Worm (Caenorhabditis elegans) whole organism, L2 larva: ENCODE data around the gene R07E4.3.

ENCODE experiments used
- C34F6.9 ChIP-seq: fragments of 150-350 bp; optimal IDR thresholded peaks from 2 replicates; lab custom pipeline; 2014; ENCODE audit warnings: missing biosample characterization, missing genetic modification characterization
- F13H6.1 ChIP-seq: sonication (generic microtip); optimal IDR thresholded peaks from 2 replicates; lab custom pipeline; 2016; ENCODE audit warnings: missing genetic modification characterization, missing compliant biosample characterization
- R02D3.7 ChIP-seq: fragments of 150-350 bp; optimal IDR thresholded peaks from 2 replicates; lab custom pipeline; 2014; ENCODE audit warnings: missing biosample characterization, missing genetic modification characterization
- Y55F3AM.14 ChIP-seq: fragments of 200-800 bp; sonication (Bioruptor generic); optimal IDR thresholded peaks from 2 replicates; lab custom pipeline; 2018; ENCODE audit warnings: mild to moderate bottlenecking, missing genetic modification characterization, missing compliant biosample characterization
- ZK546.5 ChIP-seq: sonication (generic microtip); optimal IDR thresholded peaks from 2 replicates; lab custom pipeline; 2017; ENCODE audit warnings: missing biosample characterization, missing genetic modification characterization
- alr-1 ChIP-seq: fragments of 150-350 bp; optimal IDR thresholded peaks from 2 replicates; lab custom pipeline; 2014; ENCODE audit warnings: missing biosample characterization, missing genetic modification characterization
- aly-2 ChIP-seq: fragments of 150-350 bp; optimal IDR thresholded peaks from 2 replicates; lab custom pipeline; 2014; ENCODE audit warnings: missing biosample characterization, missing genetic modification characterization
- ama-1 ChIP-seq: fragments of 150-350 bp; optimal IDR thresholded peaks from 2 replicates; lab custom pipeline; 2018; ENCODE audit warnings: inconsistent platforms
- blmp-1 ChIP-seq: sonication (generic microtip); optimal IDR thresholded peaks from 2 replicates; lab custom pipeline; 2017; ENCODE audit warnings: missing genetic modification characterization, mild to moderate bottlenecking, missing compliant biosample characterization, antibody characterized with exemption, moderate library complexity; ENCODE audit not compliant: insufficient read depth
- ceh-16 ChIP-seq: fragments of 150-350 bp; optimal IDR thresholded peaks from 2 replicates; lab custom pipeline; 2014; ENCODE audit warnings: missing biosample characterization, missing genetic modification characterization
- ceh-82 ChIP-seq: fragments of 150-350 bp; optimal IDR thresholded peaks from 2 replicates; lab custom pipeline; 2014; ENCODE audit warnings: missing biosample characterization, missing genetic modification characterization
- crh-2 ChIP-seq: sonication (generic microtip); optimal IDR thresholded peaks from 2 replicates; lab custom pipeline; 2017; ENCODE audit warnings: missing biosample characterization, missing genetic modification characterization
- dmd-4 ChIP-seq: sonication (generic microtip); optimal IDR thresholded peaks from 2 replicates; lab custom pipeline; 2017; ENCODE audit warnings: missing biosample characterization, missing genetic modification characterization
- egl-27 ChIP-seq: sonication (generic microtip); optimal IDR thresholded peaks from 3 replicates; lab custom pipeline; 2017; ENCODE audit warnings: missing biosample characterization, missing genetic modification reagents, missing genetic modification characterization
- elt-1 ChIP-seq: fragments of 150-350 bp; optimal IDR thresholded peaks from 2 replicates; lab custom pipeline; 2014; ENCODE audit warnings: missing biosample characterization, missing genetic modification characterization
- fos-1 ChIP-seq: fragments of 150-350 bp; optimal IDR thresholded peaks from 2 replicates; lab custom pipeline; 2014; ENCODE audit warnings: missing biosample characterization, missing genetic modification characterization
- gmeb-1 ChIP-seq: fragments of 150-350 bp; optimal IDR thresholded peaks from 2 replicates; lab custom pipeline; 2014; ENCODE audit warnings: missing biosample characterization, missing genetic modification characterization
- lin-13 ChIP-seq: fragments of 150-350 bp; optimal IDR thresholded peaks from 2 replicates; lab custom pipeline; 2014; ENCODE audit warnings: missing biosample characterization, missing genetic modification reagents, missing genetic modification characterization
- lin-39 ChIP-seq: fragments of 150-350 bp; optimal IDR thresholded peaks from 2 replicates; lab custom pipeline; 2014; ENCODE audit warnings: missing biosample characterization, missing genetic modification reagents, missing genetic modification characterization
- lsy-2 ChIP-seq, 2 experiments: fragments of 150-350 bp in 1 of 2; sonication (generic microtip) in 1 of 2; optimal IDR thresholded peaks; 2 replicates each; lab custom pipeline; 2014 to 2017; ENCODE audit warnings: missing biosample characterization in 2 of 2, missing genetic modification characterization in 2 of 2
- mab-5 ChIP-seq: fragments of 150-350 bp; optimal IDR thresholded peaks from 2 replicates; lab custom pipeline; 2014; ENCODE audit warnings: missing biosample characterization, missing genetic modification characterization
- mbf-1 ChIP-seq: sonication (generic microtip); optimal IDR thresholded peaks from 2 replicates; lab custom pipeline; 2017; ENCODE audit warnings: missing biosample characterization, missing genetic modification characterization
- mdl-1 ChIP-seq, 2 experiments: fragments of 150-350 bp in 1 of 2; sonication (generic microtip) in 1 of 2; optimal IDR thresholded peaks; 2 replicates each; lab custom pipeline; 2017; ENCODE audit warnings: missing biosample characterization in 2 of 2, missing genetic modification characterization in 2 of 2
- nhr-10 ChIP-seq: sonication (generic microtip); optimal IDR thresholded peaks from 2 replicates; lab custom pipeline; 2017; ENCODE audit warnings: missing biosample characterization, missing genetic modification characterization
- nhr-11 ChIP-seq: fragments of 150-350 bp; optimal IDR thresholded peaks from 2 replicates; lab custom pipeline; 2014; ENCODE audit warnings: missing biosample characterization, missing genetic modification characterization
- nhr-12 ChIP-seq: fragments of 150-350 bp; optimal IDR thresholded peaks from 2 replicates; lab custom pipeline; 2014; ENCODE audit warnings: missing biosample characterization, missing genetic modification characterization
- nhr-129 ChIP-seq: fragments of 150-350 bp; optimal IDR thresholded peaks from 2 replicates; lab custom pipeline; 2014; ENCODE audit warnings: missing biosample characterization, missing genetic modification characterization
- nhr-21 ChIP-seq: fragments of 150-350 bp; optimal IDR thresholded peaks from 2 replicates; lab custom pipeline; 2014; ENCODE audit warnings: missing biosample characterization, missing genetic modification characterization
- nhr-23 ChIP-seq: fragments of 150-350 bp; optimal IDR thresholded peaks from 2 replicates; lab custom pipeline; 2014; ENCODE audit warnings: missing biosample characterization, missing genetic modification reagents, missing genetic modification characterization
- nhr-237 ChIP-seq: fragments of 150-350 bp; optimal IDR thresholded peaks from 2 replicates; lab custom pipeline; 2014; ENCODE audit warnings: missing biosample characterization, missing genetic modification characterization
- nhr-25 ChIP-seq: fragments of 150-350 bp; sonication (generic microtip); optimal IDR thresholded peaks from 3 replicates; lab custom pipeline; 2014; ENCODE audit warnings: missing biosample characterization, missing genetic modification characterization
- nhr-6 ChIP-seq: fragments of 150-350 bp; optimal IDR thresholded peaks from 2 replicates; lab custom pipeline; 2014; ENCODE audit warnings: missing biosample characterization, missing genetic modification characterization
- nhr-77 ChIP-seq: fragments of 150-350 bp; optimal IDR thresholded peaks from 2 replicates; lab custom pipeline; 2014; ENCODE audit warnings: missing biosample characterization, missing genetic modification characterization
- peb-1 ChIP-seq: fragments of 150-350 bp; optimal IDR thresholded peaks from 2 replicates; lab custom pipeline; 2014; ENCODE audit warnings: missing biosample characterization, missing genetic modification characterization
- sem-4 ChIP-seq: fragments of 150-350 bp; optimal IDR thresholded peaks from 2 replicates; lab custom pipeline; 2014; ENCODE audit warnings: missing biosample characterization, missing genetic modification reagents, missing genetic modification characterization
- skn-1 ChIP-seq: sonication (generic microtip); optimal IDR thresholded peaks from 2 replicates; lab custom pipeline; 2017; ENCODE audit warnings: missing biosample characterization, missing genetic modification characterization
- sma-3 ChIP-seq: sonication (generic microtip); optimal IDR thresholded peaks from 2 replicates; lab custom pipeline; 2016; ENCODE audit warnings: missing genetic modification reagents, missing genetic modification characterization, missing compliant biosample characterization
- sma-9 ChIP-seq, 2 experiments: fragments of 150-350 bp in 1 of 2; sonication (generic microtip) in 1 of 2; optimal IDR thresholded peaks; 2 replicates each; lab custom pipeline; 2014 to 2016; ENCODE audit warnings: missing genetic modification characterization in 2 of 2, mild to moderate bottlenecking in 1 of 2, missing biosample characterization in 1 of 2, missing compliant biosample characterization in 1 of 2, missing genetic modification reagents in 1 of 2, moderate library complexity in 1 of 2
- snpc-4 ChIP-seq: fragments of 150-350 bp; optimal IDR thresholded peaks from 2 replicates; lab custom pipeline; 2014; ENCODE audit warnings: missing biosample characterization, missing genetic modification characterization
- unc-39 ChIP-seq: fragments of 150-350 bp; optimal IDR thresholded peaks from 2 replicates; lab custom pipeline; 2014; ENCODE audit warnings: missing biosample characterization, missing genetic modification characterization
- unc-55 ChIP-seq: fragments of 150-350 bp; sonication (generic microtip); optimal IDR thresholded peaks from 3 replicates; lab custom pipeline; 2014; ENCODE audit warnings: missing biosample characterization, missing genetic modification reagents, missing genetic modification characterization
- unc-62 ChIP-seq: fragments of 150-350 bp; optimal IDR thresholded peaks from 2 replicates; lab custom pipeline; 2014; ENCODE audit warnings: missing biosample characterization, missing genetic modification reagents, missing genetic modification characterization
- zag-1 ChIP-seq: fragments of 150-350 bp; optimal IDR thresholded peaks from 2 replicates; lab custom pipeline; 2014; ENCODE audit warnings: missing biosample characterization, missing genetic modification characterization
- ztf-1 ChIP-seq: fragments of 200-800 bp; sonication (Bioruptor generic); conservative IDR thresholded peaks from 2 replicates; pipeline ENCODE4 v1.3.6; 2022; ENCODE audit warnings: missing genetic modification characterization, missing compliant biosample characterization
- ztf-4 ChIP-seq: fragments of 150-350 bp; optimal IDR thresholded peaks from 2 replicates; lab custom pipeline; 2014; ENCODE audit warnings: missing biosample characterization, missing genetic modification characterization

The R07E4.3 gene

DNA sequence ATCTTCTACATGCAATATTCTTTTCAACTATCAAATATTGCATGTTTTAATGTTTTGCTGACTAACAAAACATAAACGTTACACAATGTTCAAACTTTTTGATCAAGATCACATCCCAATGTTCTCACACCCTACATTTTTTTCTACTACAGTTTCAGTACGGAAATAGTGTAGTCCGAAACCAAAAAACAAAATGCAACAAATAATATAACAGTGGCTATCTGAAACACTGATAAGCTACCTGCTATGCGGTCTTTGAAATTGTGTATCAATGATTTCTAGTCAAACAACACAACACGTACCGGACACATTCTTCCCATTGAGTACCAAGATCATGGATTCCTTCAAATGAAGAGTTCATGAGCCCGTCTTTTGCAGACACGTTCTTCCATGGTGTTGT, 11.9 kb upstream of the R07E4.3 start:
- TF ChIP-seq nhr-12 (tag; lab: Kevin White, UChicago) (no peak), ZK546.5 (no peak), unc-62 (GFP tag; lab: Kevin White, UChicago) (no peak), lsy-2 (tag; optimal IDR thresholded peaks at IDR 0.05; lab: Kevin White, UChicago) (no peak), lin-13 (no peak), blmp-1 (tag; lab: Kevin White, UChicago) (no peak), C34F6.9 (no peak), zag-1 (no peak), sem-4 (no peak), unc-39 (tag; lab: Kevin White, UChicago) (no peak), snpc-4 (tag; lab: Kevin White, UChicago) (no peak), nhr-77 (no peak), ztf-4 (tag; lab: Kevin White, UChicago) (no peak), nhr-129 (tag; lab: Kevin White, UChicago) (no peak)

DNA sequence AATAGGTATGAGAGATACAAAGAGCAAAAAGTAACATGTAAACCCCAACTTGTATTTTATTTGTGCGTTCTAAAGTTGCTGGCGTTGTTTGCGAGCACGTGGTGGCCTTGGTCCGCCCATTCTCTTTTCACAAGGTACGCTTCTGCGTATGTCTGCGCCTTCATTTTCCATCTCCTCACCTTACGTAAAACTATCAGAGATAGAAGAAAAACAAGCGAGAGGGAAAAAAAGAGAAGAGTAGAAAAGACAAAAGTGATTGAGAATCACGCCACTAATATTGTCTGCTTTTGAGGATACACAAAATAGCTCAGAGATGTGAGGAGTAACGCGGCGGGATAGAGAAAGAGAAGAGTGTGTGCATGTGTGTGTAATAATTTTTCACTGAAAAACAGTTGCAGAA, 11.1 kb upstream of the R07E4.3 start:
- no peak for TF ChIP-seq lin-13
- peak in 1 of 2 experiments; percentile 46 for TF ChIP-seq lsy-2 (tag; optimal IDR thresholded peaks at IDR 0.05; lab: Kevin White, UChicago)
- TF ChIP-seq sem-4, result peak; percentile 18
- TF ChIP-seq F13H6.1 (tag; lab: Kevin White, UChicago), result peak; percentile 78
- no peak for TF ChIP-seq elt-1
- TF ChIP-seq nhr-129 (tag; lab: Kevin White, UChicago), result peak; percentile 84
- TF ChIP-seq nhr-25 (tag; lab: Kevin White, UChicago), result peak; percentile 63
- peak; percentile 39 for TF ChIP-seq nhr-21 (tag; lab: Kevin White, UChicago)
- TF ChIP-seq mdl-1 (tag; optimal IDR thresholded peaks at IDR 0.05; lab: Kevin White, UChicago), result peak; percentile 35 to 73
- TF ChIP-seq fos-1 (tag; lab: Kevin White, UChicago), result peak; percentile 29
- TF ChIP-seq blmp-1 (tag; lab: Kevin White, UChicago), result peak; percentile 28
- TF ChIP-seq mab-5, result no peak
- TF ChIP-seq crh-2 (tag; lab: Kevin White, UChicago), result peak; percentile 65
- TF ChIP-seq sma-9 (GFP tag; optimal IDR thresholded peaks at IDR 0.05; lab: Kevin White, UChicago), result peak; percentile 74
- no peak for TF ChIP-seq sma-9 (tag; optimal IDR thresholded peaks at IDR 0.05; lab: Kevin White, UChicago)
- TF ChIP-seq ztf-4 (tag; lab: Kevin White, UChicago), result peak; percentile 68
- peak; percentile 30 for TF ChIP-seq sma-3 (GFP tag; lab: Kevin White, UChicago)
- peak; percentile 57 for TF ChIP-seq C34F6.9
- TF ChIP-seq unc-39 (tag; lab: Kevin White, UChicago), result no peak
- peak; percentile 6 for TF ChIP-seq nhr-6 (tag; lab: Kevin White, UChicago)
- no peak for TF ChIP-seq alr-1

DNA sequence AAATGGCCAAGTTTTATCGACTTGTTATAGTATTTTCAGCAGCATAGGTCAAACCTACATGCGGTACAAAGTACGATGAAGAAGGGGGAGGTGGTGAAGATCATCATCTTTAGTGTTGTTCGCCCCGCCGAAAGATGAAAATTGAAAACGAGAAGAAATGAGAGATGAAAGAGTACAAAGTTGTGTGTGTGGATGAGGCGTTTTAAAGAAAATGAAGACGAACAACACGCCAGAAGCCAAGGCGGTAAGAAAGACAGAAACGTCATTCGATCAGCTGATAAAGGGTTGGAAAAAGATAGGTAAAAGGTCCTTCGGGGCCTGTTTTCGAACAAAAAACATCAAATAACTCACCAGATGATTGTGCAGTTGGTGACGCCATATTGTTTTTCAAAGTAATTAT, 9.3 kb upstream of the R07E4.3 start:
- TF ChIP-seq fos-1 (tag; lab: Kevin White, UChicago) (no peak), ceh-16 (tag; lab: Kevin White, UChicago) (no peak), nhr-23 (tag; lab: Kevin White, UChicago) (no peak), lin-39 (tag; lab: Kevin White, UChicago) (no peak), elt-1 (no peak), egl-27 (no peak), sem-4 (no peak), unc-55 (GFP tag; lab: Kevin White, UChicago) (no peak), ceh-82 (tag; lab: Kevin White, UChicago) (no peak), dmd-4 (no peak), ama-1 (lab: Kevin White, UChicago) (peak; percentile 0), ZK546.5 (no peak), ztf-1 (GFP tag; lab: Robert Waterston, UW) (no peak), crh-2 (tag; lab: Kevin White, UChicago) (peak; percentile 14), Y55F3AM.14 (GFP tag; lab: Kevin White, UChicago) (no peak), F13H6.1 (tag; lab: Kevin White, UChicago) (peak; percentile 72), nhr-10 (tag; lab: Kevin White, UChicago) (no peak), lin-13 (no peak), nhr-77 (no peak), nhr-11 (tag; lab: Kevin White, UChicago) (no peak), C34F6.9 (peak; percentile 32), alr-1 (no peak), lsy-2 (tag; optimal IDR thresholded peaks at IDR 0.05; lab: Kevin White, UChicago) (no peak), peb-1 (no peak), aly-2 (no peak), snpc-4 (tag; lab: Kevin White, UChicago) (no peak), blmp-1 (tag; lab: Kevin White, UChicago) (no peak), mdl-1 (tag; optimal IDR thresholded peaks at IDR 0.05; lab: Kevin White, UChicago) (no peak), gmeb-1 (tag; lab: Kevin White, UChicago) (no peak), nhr-21 (tag; lab: Kevin White, UChicago) (peak; percentile 3), sma-3 (GFP tag; lab: Kevin White, UChicago) (no peak), skn-1 (no peak), R02D3.7 (tag; lab: Kevin White, UChicago) (no peak), zag-1 (no peak), mab-5 (no peak), nhr-129 (tag; lab: Kevin White, UChicago) (peak; percentile 43), unc-62 (GFP tag; lab: Kevin White, UChicago) (no peak), nhr-25 (tag; lab: Kevin White, UChicago) (no peak), mbf-1 (tag; lab: Kevin White, UChicago) (no peak), nhr-237 (tag; lab: Kevin White, UChicago) (no peak), nhr-6 (tag; lab: Kevin White, UChicago) (peak; percentile 24), ztf-4 (tag; lab: Kevin White, UChicago) (no peak), sma-9 (GFP tag; optimal IDR thresholded peaks at IDR 0.05; lab: Kevin White, UChicago) (peak; percentile 39), sma-9 (tag; optimal IDR thresholded peaks at IDR 0.05; lab: Kevin White, UChicago) (no peak)
